Fruit fly (Drosophila melanogaster) S2 (cell line): Measurements from ENCODE around the gene twin.

Experiments used
- CG8478 ChIP-seq: fragments of >200 bp; optimal IDR thresholded peaks from 2 replicates; lab custom pipeline; 2018
- CTCF ChIP-seq, 2 experiments: fragments of >200 bp; optimal IDR thresholded peaks; 2 replicates each; lab custom pipeline; 2018

Gene twin

dm6 chr3R:24162774-24163555 is 58.8 kb downstream of the twin start, which contains the start of gene mRpS24:
Gene mRpS24 (minus strand): TSS chr3R:24163545.
- TF ChIP-seq CG8478 (no peak), CTCF (optimal IDR thresholded peaks at IDR 0.05; lab: Kevin White, UChicago) (no peak)

- TF ChIP-seq CG8478: no peak
Observed at dm6 chr3R:24161173-24161811, 60.5 kb downstream of the twin start, which contains the start of the genes Myo95E and TBC1d7. Gene Myo95E (minus strand): TSS chr3R:24161498. Gene TBC1d7 (plus strand): TSS chr3R:24161727.

DNA sequence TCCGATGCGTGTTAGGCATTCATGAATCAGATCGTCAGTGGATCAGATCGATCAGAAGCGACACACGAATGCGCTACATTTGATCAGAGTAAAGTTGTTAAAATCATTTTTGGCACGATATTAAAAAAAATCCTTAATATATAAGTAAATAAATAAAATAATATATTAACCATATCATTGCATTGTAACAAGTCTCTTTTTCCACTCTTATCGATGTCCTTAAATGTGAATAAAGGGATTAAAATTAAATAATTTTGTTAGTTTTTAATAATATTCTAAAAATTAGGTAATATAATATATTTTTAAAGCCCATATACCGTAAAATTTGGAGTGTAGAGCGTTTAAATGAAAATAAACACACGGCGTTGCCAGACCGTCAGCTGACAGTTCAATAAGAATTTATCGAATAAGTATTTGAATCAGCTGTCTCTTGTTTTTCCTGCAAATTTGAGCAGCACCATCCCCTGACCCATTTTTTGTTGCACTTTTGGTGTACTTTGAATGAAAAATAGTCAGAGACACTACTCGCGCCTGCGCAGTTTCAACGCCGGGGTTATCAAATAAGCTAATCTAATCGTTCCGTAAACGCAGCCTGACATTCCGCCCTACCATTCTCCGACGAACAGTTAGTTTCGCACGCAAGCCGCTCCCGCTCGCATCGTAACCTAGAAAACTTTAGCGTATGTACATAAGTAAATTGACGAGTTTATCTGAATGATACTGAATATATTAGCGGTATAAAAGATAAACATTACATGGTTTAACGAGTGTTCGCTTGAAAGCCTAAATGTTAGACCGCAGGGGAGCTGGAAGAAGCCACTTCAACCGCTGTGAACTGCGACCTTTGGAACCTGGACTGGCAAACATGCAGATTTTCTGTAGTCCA is 69.6 kb downstream of the twin start, which contains the start of the genes p38a and CG6178:
TSS of gene p38a (minus strand) at position 398 of the 886 bp plus-strand sequence.
TSS of gene CG6178 (plus strand) at position 424 of the 886 bp plus-strand sequence.
- TF ChIP-seq CG8478 (no peak), CTCF (optimal IDR thresholded peaks at IDR 0.05; lab: Kevin White, UChicago) (no peak)

dm6 chr3R:24150103-24150502 is 71.7 kb downstream of the twin start, which contains the start of gene p38c:
Gene p38c (minus strand): TSS chr3R:24150203.
- TF ChIP-seq CG8478 (no peak), CTCF (optimal IDR thresholded peaks at IDR 0.05; lab: Kevin White, UChicago) (no peak)

dm6 chr3R:24148838-24149237 is 72.9 kb downstream of the twin start, which contains the start of gene Slimp:
Gene Slimp (minus strand): TSS chr3R:24148967.
- TF ChIP-seq CTCF (optimal IDR thresholded peaks at IDR 0.05; lab: Kevin White, UChicago): no peak
- no peak for TF ChIP-seq CG8478
